Worm (Caenorhabditis elegans) whole organism, L4 larva: ENCODE results near the gene F11A10.5.

Experiments
- F26F4.8 ChIP-seq: fragments of 200-800 bp; sonication (Bioruptor generic); conservative IDR thresholded peaks from 2 replicates; pipeline ENCODE4 v1.3.6; 2022; ENCODE audit warnings: missing genetic modification characterization, missing compliant biosample characterization
- F37D6.2 ChIP-seq: sonication (generic microtip); optimal IDR thresholded peaks from 2 replicates; lab custom pipeline; 2016; ENCODE audit warnings: mild to moderate bottlenecking, missing genetic modification characterization, missing compliant biosample characterization
- Y105C5A.15 ChIP-seq: fragments of 200-800 bp; sonication (Bioruptor generic); IDR thresholded peaks from 2 replicates; pipeline ENCODE4 v1.3.6; 2022; ENCODE audit warnings: missing genetic modification characterization, missing compliant biosample characterization
- Y48G9A.11 ChIP-seq: fragments of 200-800 bp; sonication (Bioruptor generic); IDR thresholded peaks from 2 replicates; pipeline ENCODE4 v1.3.6; 2022; ENCODE audit warnings: missing genetic modification reagents, missing genetic modification characterization, missing compliant biosample characterization
- Y5F2A.4 ChIP-seq: fragments of 200-800 bp; sonication (Bioruptor generic); optimal IDR thresholded peaks from 2 replicates; lab custom pipeline; 2018; ENCODE audit warnings: mild to moderate bottlenecking, missing genetic modification characterization, missing compliant biosample characterization
- aha-1 ChIP-seq: fragments of 150-350 bp; peaks from one replicate; lab custom pipeline; 2014; ENCODE audit warnings: missing biosample characterization, missing genetic modification characterization
- ceh-82 ChIP-seq: sonication (generic microtip); optimal IDR thresholded peaks from 2 replicates; lab custom pipeline; 2017; ENCODE audit warnings: missing biosample characterization, missing genetic modification characterization
- dmd-8 ChIP-seq: fragments of 200-800 bp; sonication (Bioruptor generic); IDR thresholded peaks from 2 replicates; pipeline ENCODE4 v1.3.6; 2022; ENCODE audit warnings: missing genetic modification characterization, missing compliant biosample characterization
- dpl-1 ChIP-seq: fragments of 150-350 bp; optimal IDR thresholded peaks from 2 replicates; lab custom pipeline; 2014; ENCODE audit warnings: missing biosample characterization, missing genetic modification reagents, missing genetic modification characterization
- duxl-1 ChIP-seq: sonication (generic microtip); optimal IDR thresholded peaks from 2 replicates; lab custom pipeline; 2016; ENCODE audit warnings: mild to moderate bottlenecking, missing genetic modification characterization, moderate library complexity, missing compliant biosample characterization; ENCODE audit not compliant: poor library complexity
- fkh-10 ChIP-seq: fragments of 150-350 bp; optimal IDR thresholded peaks from 2 replicates; lab custom pipeline; 2014; ENCODE audit warnings: missing biosample characterization, missing genetic modification reagents, missing genetic modification characterization
- hlh-11 ChIP-seq: fragments of 200-800 bp; sonication (Bioruptor generic); optimal IDR thresholded peaks from 2 replicates; lab custom pipeline; 2018; ENCODE audit warnings: mild to moderate bottlenecking, missing genetic modification characterization, missing compliant biosample characterization
- hmg-1.1 ChIP-seq: fragments of 200-800 bp; sonication (Bioruptor generic); IDR thresholded peaks from 2 replicates; pipeline ENCODE4 v1.3.6; 2022; ENCODE audit warnings: missing genetic modification reagents, missing genetic modification characterization, missing compliant biosample characterization
- jun-1 ChIP-seq: fragments of 150-350 bp; optimal IDR thresholded peaks from 2 replicates; lab custom pipeline; 2014; ENCODE audit warnings: missing biosample characterization, missing genetic modification reagents, missing genetic modification characterization
- lin-1 ChIP-seq: fragments of 200-800 bp; sonication (Bioruptor generic); IDR thresholded peaks from 2 replicates; pipeline ENCODE4 v1.3.6; 2022; ENCODE audit warnings: missing genetic modification reagents, missing genetic modification characterization, missing compliant biosample characterization
- lin-13 ChIP-seq: fragments of 150-350 bp; optimal IDR thresholded peaks from 2 replicates; lab custom pipeline; 2014; ENCODE audit warnings: missing biosample characterization, missing genetic modification reagents, missing genetic modification characterization
- lin-15B ChIP-seq: fragments of 150-350 bp; sonication (generic microtip); optimal IDR thresholded peaks from 3 replicates; lab custom pipeline; 2014; ENCODE audit warnings: missing biosample characterization, missing genetic modification characterization
- lin-29 ChIP-seq: fragments of 200-800 bp; sonication (Bioruptor generic); IDR thresholded peaks from 2 replicates; pipeline ENCODE4 v1.3.6; 2022; ENCODE audit warnings: missing genetic modification reagents, missing genetic modification characterization, missing compliant biosample characterization
- lin-39 ChIP-seq: fragments of 150-350 bp; optimal IDR thresholded peaks from 2 replicates; lab custom pipeline; 2014; ENCODE audit warnings: missing biosample characterization, missing genetic modification reagents, missing genetic modification characterization
- lsy-2 ChIP-seq, 2 experiments: fragments of 150-350 bp in 1 of 2; sonication (generic microtip) in 1 of 2; optimal IDR thresholded peaks; 2 replicates each; lab custom pipeline; 2014 to 2017; ENCODE audit warnings: missing biosample characterization in 2 of 2, missing genetic modification characterization in 2 of 2
- madf-5 ChIP-seq, 2 experiments: fragments of 200-800 bp; sonication (Bioruptor generic); IDR thresholded peaks; 2 replicates each; pipeline ENCODE4 v1.3.6; 2022; ENCODE audit warnings: missing compliant biosample characterization in 2 of 2, missing genetic modification characterization in 2 of 2
- madf-9 ChIP-seq: fragments of 200-800 bp; sonication (Bioruptor generic); conservative IDR thresholded peaks from 2 replicates; pipeline ENCODE4 v1.3.6; 2022; ENCODE audit warnings: missing genetic modification reagents, missing genetic modification characterization, missing compliant biosample characterization
- mdt-29 ChIP-seq: fragments of 200-800 bp; sonication (Bioruptor generic); IDR thresholded peaks from 2 replicates; pipeline ENCODE4 v1.3.6; 2022; ENCODE audit warnings: missing genetic modification reagents, missing genetic modification characterization, missing compliant biosample characterization
- mxl-3 ChIP-seq: fragments of 200-800 bp; sonication (Bioruptor generic); optimal IDR thresholded peaks from 2 replicates; lab custom pipeline; 2018; ENCODE audit warnings: mild to moderate bottlenecking, missing genetic modification characterization, missing compliant biosample characterization
- nhr-102 ChIP-seq: sonication (generic microtip); optimal IDR thresholded peaks from 2 replicates; lab custom pipeline; 2016; ENCODE audit warnings: mild to moderate bottlenecking, missing genetic modification characterization, moderate library complexity, missing compliant biosample characterization
- nhr-111 ChIP-seq: fragments of 200-800 bp; sonication (Bioruptor generic); optimal IDR thresholded peaks from 2 replicates; lab custom pipeline; 2018; ENCODE audit warnings: mild to moderate bottlenecking, missing genetic modification characterization, missing compliant biosample characterization
- nhr-28 ChIP-seq: fragments of 150-350 bp; optimal IDR thresholded peaks from 2 replicates; lab custom pipeline; 2014; ENCODE audit warnings: missing biosample characterization, missing genetic modification characterization
- nhr-41 ChIP-seq: fragments of 200-800 bp; sonication (Bioruptor generic); IDR thresholded peaks from 2 replicates; pipeline ENCODE4 v1.3.6; 2022; ENCODE audit warnings: missing genetic modification reagents, missing genetic modification characterization, missing compliant biosample characterization
- nhr-6 ChIP-seq: fragments of 150-350 bp; optimal IDR thresholded peaks from 2 replicates; lab custom pipeline; 2014; ENCODE audit warnings: missing biosample characterization, missing genetic modification characterization
- pqm-1 ChIP-seq: sonication (generic microtip); optimal IDR thresholded peaks from 2 replicates; lab custom pipeline; 2017; ENCODE audit warnings: missing biosample characterization, missing genetic modification characterization
- sdz-12 ChIP-seq: fragments of 200-800 bp; sonication (Bioruptor generic); optimal IDR thresholded peaks from 2 replicates; lab custom pipeline; 2018; ENCODE audit warnings: mild to moderate bottlenecking, missing genetic modification characterization, missing compliant biosample characterization
- tra-1 ChIP-seq: fragments of 200-800 bp; sonication (Bioruptor generic); IDR thresholded peaks from 2 replicates; pipeline ENCODE4 v1.3.6; 2022; ENCODE audit warnings: missing genetic modification reagents, missing genetic modification characterization, missing compliant biosample characterization
- unc-39 ChIP-seq: sonication (generic microtip); optimal IDR thresholded peaks from 2 replicates; lab custom pipeline; 2017; ENCODE audit warnings: missing biosample characterization, missing genetic modification characterization
- unc-62 ChIP-seq, 3 experiments: fragments of 150-350 bp in 1 of 3; sonication (generic microtip); optimal IDR thresholded peaks in 2 of 3; peaks in 1 of 3; 1 replicate in 1 of 3; 2 replicates in 2 of 3; lab custom pipeline; 2014 to 2017; ENCODE audit warnings: missing biosample characterization in 3 of 3, missing genetic modification characterization in 3 of 3, missing genetic modification reagents in 3 of 3, missing genotype in 1 of 3
- vab-7 ChIP-seq: fragments of 200-800 bp; sonication (Bioruptor generic); IDR thresholded peaks from 2 replicates; pipeline ENCODE4 v1.3.6; 2022; ENCODE audit warnings: missing genetic modification reagents, missing genetic modification characterization, missing compliant biosample characterization
- zfp-3 ChIP-seq: fragments of 200-800 bp; sonication (Bioruptor generic); conservative IDR thresholded peaks from 2 replicates; pipeline ENCODE4 v1.3.6; 2022; ENCODE audit warnings: missing genetic modification reagents, missing genetic modification characterization, missing compliant biosample characterization
- zip-2 ChIP-seq: fragments of 150-350 bp; optimal IDR thresholded peaks from 2 replicates; lab custom pipeline; 2014; ENCODE audit warnings: missing biosample characterization, missing genetic modification characterization
- ztf-7 ChIP-seq: fragments of 150-350 bp; optimal IDR thresholded peaks from 2 replicates; lab custom pipeline; 2014; ENCODE audit warnings: missing biosample characterization, missing genetic modification characterization

The F11A10.5 gene

DNA sequence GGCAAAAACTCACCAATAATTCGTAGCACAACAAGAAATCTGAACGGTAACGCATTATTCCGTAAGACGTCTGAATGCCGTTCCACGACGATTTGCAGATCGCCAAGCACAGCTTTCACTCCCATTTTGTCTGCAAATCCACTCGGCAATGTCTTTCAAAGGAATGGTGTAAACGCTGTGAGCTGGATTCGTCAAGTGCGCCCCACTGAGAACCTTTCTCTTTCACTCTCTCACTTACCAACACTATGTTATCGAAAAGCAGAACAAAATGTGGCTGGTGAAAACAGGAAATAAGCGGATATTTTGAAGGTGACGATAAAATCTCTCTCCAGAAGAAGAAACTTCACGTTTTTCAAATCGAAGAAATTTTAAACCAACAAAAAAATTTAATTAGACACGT is 5.0 kb upstream of the F11A10.5 start (continued):
- peak; percentile 49 for TF ChIP-seq mxl-3

DNA sequence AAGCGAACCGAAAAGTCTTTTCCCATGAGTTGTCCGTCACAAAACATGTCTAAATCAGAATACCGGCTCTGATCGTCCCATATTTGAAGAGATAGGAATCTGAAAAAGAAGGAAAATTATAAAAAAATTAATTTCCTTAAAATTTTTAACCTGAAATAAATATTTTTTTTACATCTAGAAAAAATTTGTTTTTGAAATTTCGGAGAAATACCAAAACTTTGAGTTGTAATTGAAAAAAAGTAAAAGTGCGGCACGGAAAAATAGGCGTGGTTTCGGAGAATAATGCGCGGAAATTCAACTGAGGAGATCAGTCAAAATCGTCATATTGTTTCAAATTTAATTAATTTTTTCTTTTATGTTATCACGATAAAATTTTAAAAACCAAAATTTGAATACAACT is 4.4 kb upstream of the F11A10.5 start, which contains the start of gene F11A10.6:
F11A10.6 (minus strand) TSS at position 101 of the 400 bp plus-strand sequence.
- TF ChIP-seq unc-62 (GFP tag; optimal IDR thresholded peaks at IDR 0.05 in 1 of 2; lab: Kevin White, UChicago) (peak in 1 of 2 experiments; percentile 38), unc-62 (tag; optimal IDR thresholded peaks at IDR 0.05; lab: Kevin White, UChicago) (no peak), nhr-102 (tag; lab: Kevin White, UChicago) (no peak)
- TF ChIP-seq, all 104 proteins: peak for 1

DNA sequence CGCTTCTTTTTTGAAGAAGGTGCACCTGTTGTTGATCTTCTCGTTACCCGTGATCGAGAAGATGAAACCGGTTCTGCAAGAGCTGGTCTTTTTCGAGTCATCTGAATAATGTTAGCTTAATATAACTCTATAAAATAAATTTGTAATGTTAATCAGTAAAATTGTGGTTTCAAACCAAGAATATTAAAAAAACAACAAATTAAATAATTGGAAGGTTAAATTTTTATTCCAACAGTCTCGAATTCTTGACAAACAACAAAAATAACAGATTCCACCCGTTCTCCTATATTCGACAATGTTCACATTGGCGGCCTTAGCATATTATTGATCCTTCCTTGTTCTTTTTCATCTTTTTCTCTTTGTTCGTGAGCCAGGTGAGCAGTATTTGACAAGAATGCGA is 1.8 kb upstream of the F11A10.5 start, which contains the start of gene mig-32:
mig-32 (minus strand) TSS at position 101 of the 400 bp plus-strand sequence.
- TF ChIP-seq nhr-28, result no peak
- TF ChIP-seq F26F4.8, result no peak
- TF ChIP-seq, all 104 proteins: peak for 0

DNA sequence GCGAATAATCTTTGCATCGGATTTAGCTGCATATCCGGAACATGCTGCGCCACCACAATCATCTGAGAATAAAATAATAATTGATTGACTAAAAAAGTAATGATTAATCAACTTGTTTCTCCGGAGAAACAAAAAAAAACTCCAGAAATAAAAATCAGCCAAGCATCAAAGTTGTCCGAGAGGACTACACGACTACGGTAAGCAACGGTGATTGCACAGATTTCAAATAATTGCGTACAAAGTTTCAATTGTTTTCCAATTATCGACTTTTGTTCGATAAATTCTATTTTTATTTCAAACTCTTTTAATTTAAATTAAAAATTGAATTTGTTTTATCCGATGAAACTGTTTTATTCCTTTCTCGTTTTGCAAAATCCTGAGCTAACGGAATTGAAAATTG is 535 bp upstream of the F11A10.5 start, which contains the start of gene cpsf-4:
cpsf-4 (minus strand) TSS at position 62 of the 400 bp plus-strand sequence.
- no peak for TF ChIP-seq ztf-7 (tag; lab: Kevin White, UChicago)
- TF ChIP-seq unc-62 (GFP tag; optimal IDR thresholded peaks at IDR 0.05 in 1 of 2; lab: Kevin White, UChicago), result no peak
- TF ChIP-seq unc-62 (tag; optimal IDR thresholded peaks at IDR 0.05; lab: Kevin White, UChicago), result no peak
- peak in 1 of 2 experiments; percentile 91 for TF ChIP-seq lsy-2 (tag; optimal IDR thresholded peaks at IDR 0.05; lab: Kevin White, UChicago)
- TF ChIP-seq zip-2 (tag; lab: Kevin White, UChicago), result no peak
- no peak for TF ChIP-seq lin-29 (GFP tag; lab: Robert Waterston, UW)
- no peak for TF ChIP-seq dmd-8 (GFP tag; lab: Robert Waterston, UW)
- no peak for TF ChIP-seq ceh-82

DNA sequence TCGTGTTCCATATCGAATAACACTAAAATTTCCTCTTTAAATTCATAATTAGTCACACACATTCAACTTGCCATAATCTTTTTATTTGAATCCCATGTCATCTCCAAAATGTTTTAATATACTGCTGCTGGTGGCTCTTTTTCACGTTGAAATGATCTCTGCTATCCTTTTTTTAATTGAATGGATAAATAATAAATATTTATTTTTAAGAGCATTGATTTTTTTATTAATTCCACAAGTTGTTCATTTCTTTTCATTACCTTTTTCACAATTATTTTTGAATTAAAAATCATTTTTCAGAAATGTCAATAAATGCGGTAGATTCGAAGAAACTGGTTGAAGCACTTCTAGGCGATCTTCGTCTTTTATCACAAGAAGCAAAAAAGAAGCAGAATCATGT is 2.6 kb downstream of the F11A10.5 start, which contains the start of gene mon-2:
mon-2 (plus strand) TSS at position 301 of the 400 bp plus-strand sequence.
- TF ChIP-seq lsy-2 (tag; optimal IDR thresholded peaks at IDR 0.05; lab: Kevin White, UChicago) (no peak), nhr-41 (GFP tag; lab: Robert Waterston, UW) (no peak), unc-39 (no peak), dpl-1 (no peak), Y105C5A.15 (GFP tag; lab: Robert Waterston, UW) (no peak), lin-29 (GFP tag; lab: Robert Waterston, UW) (no peak), vab-7 (GFP tag; lab: Robert Waterston, UW) (no peak), lin-15B (tag; lab: Kevin White, UChicago) (no peak), zip-2 (tag; lab: Kevin White, UChicago) (no peak), F37D6.2 (tag; lab: Kevin White, UChicago) (no peak), nhr-102 (tag; lab: Kevin White, UChicago) (no peak), hmg-1.1 (no peak), madf-5 (GFP tag; IDR thresholded peaks at IDR 0.05; lab: Robert Waterston, UW) (no peak), F26F4.8 (no peak)
- TF ChIP-seq, all 104 proteins: peak for 0

DNA sequence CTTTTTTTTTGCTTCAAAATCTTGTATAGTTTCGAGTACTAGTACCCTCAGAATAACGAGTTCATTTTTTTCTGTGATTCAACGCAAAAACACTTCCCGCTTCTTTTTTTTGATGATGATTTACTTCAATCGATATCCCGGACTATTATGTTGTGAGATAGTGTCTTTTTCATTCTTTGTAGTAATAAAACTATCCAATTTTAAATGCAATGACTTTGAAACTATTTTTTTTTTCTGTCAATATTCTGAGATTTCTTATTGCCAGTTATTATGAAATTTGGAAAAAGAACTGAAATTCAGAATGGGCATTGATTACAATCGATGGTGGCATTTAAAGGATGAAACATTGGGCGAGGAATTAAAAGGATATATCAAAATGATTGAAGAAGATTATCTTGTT is 11.6 kb downstream of the F11A10.5 start, which contains the start of gene M18.3:
M18.3 (plus strand) TSS at position 301 of the 400 bp plus-strand sequence.
- no peak for TF ChIP-seq zfp-3 (GFP tag; lab: Robert Waterston, UW)
- TF ChIP-seq Y48G9A.11 (GFP tag; lab: Robert Waterston, UW), result no peak
- no peak for TF ChIP-seq fkh-10 (GFP tag; lab: Kevin White, UChicago)
- TF ChIP-seq lin-39, result no peak

DNA sequence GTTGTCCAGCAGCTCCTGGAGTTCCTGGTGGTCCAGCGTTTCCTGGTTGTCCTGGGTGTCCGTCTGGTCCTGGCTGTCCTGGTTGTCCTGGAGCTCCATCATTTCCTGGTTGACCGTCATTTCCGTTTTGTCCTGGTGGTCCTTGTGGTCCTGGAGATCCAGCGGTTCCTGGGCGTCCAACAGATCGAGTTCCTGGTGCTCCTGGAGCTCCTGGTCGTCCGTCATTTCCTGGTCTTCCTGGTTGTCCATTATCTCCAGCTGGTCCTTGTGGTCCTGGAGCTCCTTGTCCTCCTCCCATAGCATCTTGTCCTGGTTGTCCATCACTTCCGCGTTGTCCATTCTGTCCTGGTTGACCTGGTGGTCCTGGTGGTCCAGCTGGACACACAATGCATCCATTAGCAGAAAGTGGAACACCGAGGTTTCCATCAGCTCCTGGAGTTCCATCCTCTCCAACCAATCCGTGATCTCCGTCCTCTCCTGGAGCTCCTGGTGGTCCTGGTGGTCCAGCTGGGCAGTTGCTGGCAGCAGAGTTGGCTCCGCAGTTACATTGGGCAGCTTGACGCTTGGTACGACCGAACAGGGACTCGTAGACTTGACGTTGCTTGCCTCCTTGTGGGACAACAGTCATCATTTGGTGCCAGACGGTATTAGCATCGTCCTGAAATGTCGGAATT is 15.2 kb downstream of the F11A10.5 start:
- TF ChIP-seq sdz-12 (GFP tag; lab: Kevin White, UChicago) (no peak), aha-1 (tag; lab: Kevin White, UChicago) (no peak), lin-1 (GFP tag; lab: Robert Waterston, UW) (no peak), madf-5 (GFP tag; IDR thresholded peaks at IDR 0.05; lab: Robert Waterston, UW) (no peak), Y5F2A.4 (GFP tag; lab: Kevin White, UChicago) (no peak), Y105C5A.15 (GFP tag; lab: Robert Waterston, UW) (no peak), madf-9 (GFP tag; lab: Robert Waterston, UW) (no peak), nhr-111 (GFP tag; lab: Kevin White, UChicago) (no peak), tra-1 (0 out of 2 replicates have a peak, but pooled peaks have one; percentile 20), lin-13 (no peak), duxl-1 (tag; lab: Kevin White, UChicago) (no peak), mdt-29 (GFP tag; lab: Robert Waterston, UW) (no peak), hlh-11 (tag; lab: Kevin White, UChicago) (peak; percentile 3), jun-1 (tag; lab: Kevin White, UChicago) (no peak), nhr-6 (tag; lab: Kevin White, UChicago) (no peak), pqm-1 (tag; lab: Kevin White, UChicago) (no peak)
